Worm (Caenorhabditis elegans) whole organism, early embryonic: ENCODE measurements around the gene F59A7.12.

ENCODE experiments used
- B0310.2 ChIP-seq: sonication (generic microtip); optimal IDR thresholded peaks from 2 replicates; lab custom pipeline; 2016; ENCODE audit warnings: mild to moderate bottlenecking, missing genetic modification characterization, missing compliant biosample characterization
- F13C5.2 ChIP-seq: sonication (generic microtip); optimal IDR thresholded peaks from 2 replicates; lab custom pipeline; 2017; ENCODE audit warnings: mild to moderate bottlenecking, missing genetic modification characterization, inconsistent platforms, missing compliant biosample characterization
- aly-1 ChIP-seq: sonication (generic microtip); optimal IDR thresholded peaks from 2 replicates; lab custom pipeline; 2016; ENCODE audit warnings: missing genetic modification characterization, missing compliant biosample characterization
- ama-1 ChIP-seq: fragments of 150-350 bp; optimal IDR thresholded peaks from 2 replicates; lab custom pipeline; 2014
- ceh-13 ChIP-seq: fragments of 200-800 bp; sonication (Bioruptor generic); optimal IDR thresholded peaks from 2 replicates; lab custom pipeline; 2018; ENCODE audit warnings: mild to moderate bottlenecking, missing genetic modification characterization, missing compliant biosample characterization
- ceh-36 ChIP-seq: sonication (generic microtip); optimal IDR thresholded peaks from 2 replicates; lab custom pipeline; 2016; ENCODE audit warnings: missing genetic modification characterization, inconsistent platforms, missing compliant biosample characterization
- ets-7 ChIP-seq: sonication (generic microtip); optimal IDR thresholded peaks from 2 replicates; lab custom pipeline; 2016; ENCODE audit warnings: missing genotype, missing genetic modification characterization, missing compliant biosample characterization
- flt-1 ChIP-seq: fragments of 200-800 bp; sonication (Bioruptor generic); IDR thresholded peaks from 2 replicates; pipeline ENCODE4 v1.3.6; 2022; ENCODE audit warnings: missing genetic modification characterization, missing compliant biosample characterization
- hmbx-1 ChIP-seq: sonication (generic microtip); optimal IDR thresholded peaks from 2 replicates; lab custom pipeline; 2016; ENCODE audit warnings: mild to moderate bottlenecking, missing genetic modification characterization, missing compliant biosample characterization
- hmg-4 ChIP-seq: fragments of 200-800 bp; sonication (Bioruptor generic); optimal IDR thresholded peaks from 2 replicates; lab custom pipeline; 2018; ENCODE audit warnings: mild to moderate bottlenecking, missing genetic modification characterization, missing compliant biosample characterization
- hnd-1 ChIP-seq: sonication (generic microtip); optimal IDR thresholded peaks from 2 replicates; lab custom pipeline; 2016; ENCODE audit warnings: missing genetic modification characterization, missing compliant biosample characterization
- pes-1 ChIP-seq: fragments of 200-800 bp; sonication (Bioruptor generic); IDR thresholded peaks from 2 replicates; pipeline ENCODE4 v1.3.6; 2022; ENCODE audit warnings: missing genetic modification reagents, missing genetic modification characterization, missing compliant biosample characterization
- scrt-1 ChIP-seq: fragments of 200-800 bp; sonication (Bioruptor generic); IDR thresholded peaks from 2 replicates; pipeline ENCODE4 v1.3.6; 2022; ENCODE audit warnings: missing genetic modification characterization, missing compliant biosample characterization
- sea-1 ChIP-seq: fragments of 200-800 bp; sonication (Bioruptor generic); conservative IDR thresholded peaks from 2 replicates; pipeline ENCODE4 v1.3.6; 2022; ENCODE audit warnings: missing genetic modification characterization, missing compliant biosample characterization
- tbx-11 ChIP-seq: fragments of 200-800 bp; sonication (Bioruptor generic); IDR thresholded peaks from 2 replicates; pipeline ENCODE4 v1.3.6; 2022; ENCODE audit warnings: missing genetic modification characterization, missing compliant biosample characterization
- tbx-37 ChIP-seq: fragments of 200-800 bp; sonication (Bioruptor generic); conservative IDR thresholded peaks from 2 replicates; pipeline ENCODE4 v1.3.6; 2022; ENCODE audit warnings: missing genetic modification reagents, missing genetic modification characterization, missing compliant biosample characterization
- tra-4 ChIP-seq: sonication (generic microtip); optimal IDR thresholded peaks from 2 replicates; lab custom pipeline; 2017; ENCODE audit warnings: missing genetic modification characterization, missing compliant biosample characterization

The F59A7.12 gene

ce11 chrV:1999531-2000094 lies 30.4 kb upstream of the F59A7.12 start, which contains the start of gene alh-5:
Gene alh-5 (minus strand): TSS chrV:1999581.
- TF ChIP-seq ama-1 = no peak
- no peak for TF ChIP-seq sea-1 (GFP tag; lab: Robert Waterston, UW)
- no peak for TF ChIP-seq flt-1 (GFP tag; lab: Robert Waterston, UW)
- TF ChIP-seq aly-1 (tag; lab: Kevin White, UChicago) = no peak
- no peak for TF ChIP-seq tbx-11 (GFP tag; lab: Robert Waterston, UW)
- no peak for TF ChIP-seq scrt-1 (GFP tag; lab: Robert Waterston, UW)
- TF ChIP-seq tra-4 (tag; lab: Kevin White, UChicago) = no peak
- no peak for TF ChIP-seq B0310.2 (tag; lab: Kevin White, UChicago)

ce11 chrV:2004229-2004628 lies 25.7 kb upstream of the F59A7.12 start, which contains the start of gene clec-206:
Gene clec-206 (minus strand): TSS chrV:2004329.
- TF ChIP-seq hnd-1 (no peak), ceh-13 (GFP tag; lab: Kevin White, UChicago) (no peak), ceh-36 (no peak)

- TF ChIP-seq pes-1 (GFP tag; lab: Robert Waterston, UW) (no peak), hnd-1 (no peak), ceh-13 (GFP tag; lab: Kevin White, UChicago) (no peak), scrt-1 (GFP tag; lab: Robert Waterston, UW) (no peak), hmg-4 (GFP tag; lab: Kevin White, UChicago) (no peak), tbx-37 (GFP tag; lab: Robert Waterston, UW) (no peak), ets-7 (tag; lab: Kevin White, UChicago) (no peak), F13C5.2 (tag; lab: Kevin White, UChicago) (no peak), flt-1 (GFP tag; lab: Robert Waterston, UW) (no peak), tra-4 (tag; lab: Kevin White, UChicago) (no peak), B0310.2 (tag; lab: Kevin White, UChicago) (no peak), aly-1 (tag; lab: Kevin White, UChicago) (no peak), tbx-11 (GFP tag; lab: Robert Waterston, UW) (no peak), ama-1 (no peak), hmbx-1 (tag; lab: Kevin White, UChicago) (no peak), ceh-36 (no peak)
These were observed 25.3 kb upstream of the F59A7.12 start, which contains the start of gene cysl-4 for ce11 chrV:2004659-2005058. Gene cysl-4 (plus strand): TSS chrV:2004959.

- TF ChIP-seq hnd-1 (no peak), B0310.2 (tag; lab: Kevin White, UChicago) (no peak), ceh-36 (no peak), hmbx-1 (tag; lab: Kevin White, UChicago) (no peak), ama-1 (no peak), F13C5.2 (tag; lab: Kevin White, UChicago) (no peak)
These were observed 21.6 kb upstream of the F59A7.12 start for ce11 chrV:2008412-2008811.

- TF ChIP-seq pes-1 (GFP tag; lab: Robert Waterston, UW) (no peak), ama-1 (no peak), F13C5.2 (tag; lab: Kevin White, UChicago) (no peak), scrt-1 (GFP tag; lab: Robert Waterston, UW) (no peak), B0310.2 (tag; lab: Kevin White, UChicago) (no peak), hmg-4 (GFP tag; lab: Kevin White, UChicago) (no peak), tbx-11 (GFP tag; lab: Robert Waterston, UW) (no peak), ets-7 (tag; lab: Kevin White, UChicago) (no peak), hnd-1 (no peak), ceh-36 (no peak), aly-1 (tag; lab: Kevin White, UChicago) (no peak), ceh-13 (GFP tag; lab: Kevin White, UChicago) (no peak), tbx-37 (GFP tag; lab: Robert Waterston, UW) (no peak), sea-1 (GFP tag; lab: Robert Waterston, UW) (no peak), hmbx-1 (tag; lab: Kevin White, UChicago) (no peak), flt-1 (GFP tag; lab: Robert Waterston, UW) (no peak)
These were observed 18.2 kb upstream of the F59A7.12 start, which contains the start of gene F59A7.7 for ce11 chrV:2011777-2012176. Gene F59A7.7 (plus strand): TSS chrV:2012077.

- TF ChIP-seq hnd-1 = no peak
- TF ChIP-seq B0310.2 (tag; lab: Kevin White, UChicago) = no peak
- no peak for TF ChIP-seq pes-1 (GFP tag; lab: Robert Waterston, UW)
- TF ChIP-seq flt-1 (GFP tag; lab: Robert Waterston, UW) = no peak
- TF ChIP-seq tra-4 (tag; lab: Kevin White, UChicago) = no peak
- no peak for TF ChIP-seq ama-1
- TF ChIP-seq F13C5.2 (tag; lab: Kevin White, UChicago) = no peak
- no peak for TF ChIP-seq aly-1 (tag; lab: Kevin White, UChicago)
- TF ChIP-seq ets-7 (tag; lab: Kevin White, UChicago) = no peak
- no peak for TF ChIP-seq scrt-1 (GFP tag; lab: Robert Waterston, UW)
- no peak for TF ChIP-seq hmg-4 (GFP tag; lab: Kevin White, UChicago)
- TF ChIP-seq tbx-11 (GFP tag; lab: Robert Waterston, UW) = no peak
- no peak for TF ChIP-seq tbx-37 (GFP tag; lab: Robert Waterston, UW)
- no peak for TF ChIP-seq ceh-36
- TF ChIP-seq sea-1 (GFP tag; lab: Robert Waterston, UW) = no peak
- TF ChIP-seq ceh-13 (GFP tag; lab: Kevin White, UChicago) = no peak
- TF ChIP-seq hmbx-1 (tag; lab: Kevin White, UChicago) = no peak
These were observed 16.2 kb upstream of the F59A7.12 start, which contains the start of gene F59A7.11 for ce11 chrV:2013824-2014223. Gene F59A7.11 (minus strand): TSS chrV:2013924.

ce11 chrV:2016428-2016827 lies 13.5 kb upstream of the F59A7.12 start, which contains the start of gene F59A7.2:
Gene F59A7.2 (minus strand): TSS chrV:2016528.
- TF ChIP-seq ets-7 (tag; lab: Kevin White, UChicago) (no peak), hmg-4 (GFP tag; lab: Kevin White, UChicago) (no peak), tra-4 (tag; lab: Kevin White, UChicago) (no peak), F13C5.2 (tag; lab: Kevin White, UChicago) (no peak), pes-1 (GFP tag; lab: Robert Waterston, UW) (no peak), aly-1 (tag; lab: Kevin White, UChicago) (no peak), B0310.2 (tag; lab: Kevin White, UChicago) (no peak), hmbx-1 (tag; lab: Kevin White, UChicago) (no peak), sea-1 (GFP tag; lab: Robert Waterston, UW) (no peak), scrt-1 (GFP tag; lab: Robert Waterston, UW) (no peak), ama-1 (no peak), flt-1 (GFP tag; lab: Robert Waterston, UW) (no peak), tbx-37 (GFP tag; lab: Robert Waterston, UW) (no peak)
